Fruit fly (Drosophila melanogaster): ENCODE data around the gene cass.

The cass gene

DNA sequence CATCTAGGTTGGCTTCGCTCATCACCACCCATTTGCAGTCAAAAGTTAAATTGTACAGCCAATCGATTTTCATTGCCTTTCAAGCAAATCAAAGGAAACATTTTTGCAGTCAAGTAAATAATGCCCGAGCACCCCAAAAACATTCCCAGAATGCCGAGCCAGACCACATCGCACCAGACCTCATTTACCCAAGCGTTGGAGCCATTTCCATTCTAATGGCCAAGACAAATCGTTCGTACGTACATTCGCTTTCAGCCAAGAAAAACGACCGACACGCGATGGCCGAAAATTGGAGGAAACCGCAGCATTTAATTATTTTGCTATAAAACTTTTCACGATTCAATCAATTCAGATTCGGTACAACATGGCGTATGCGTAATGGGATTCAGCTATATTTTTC, 52.7 kb downstream of the cass start:
- TF ChIP-seq kay (GFP tag; ENCODE audit: borderline replicate concordance) (no peak), Clk (GFP tag; optimal IDR thresholded peaks at IDR 0.05) (no peak), CG12768 (GFP tag; optimal IDR thresholded peaks at IDR 0.05) (no peak), ovo (GFP tag; optimal IDR thresholded peaks at IDR 0.05) (no peak), cic (GFP tag; optimal IDR thresholded peaks at IDR 0.05) (no peak), CG5204 (GFP tag; optimal IDR thresholded peaks at IDR 0.05) (no peak), Crg-1 (GFP tag; optimal IDR thresholded peaks at IDR 0.05) (no peak), CG11617 (GFP tag; optimal IDR thresholded peaks at IDR 0.05) (no peak), toe (GFP tag; optimal IDR thresholded peaks at IDR 0.05) (no peak), bab1 (GFP tag; optimal IDR thresholded peaks at IDR 0.05) (no peak), pad (GFP tag; optimal IDR thresholded peaks at IDR 0.05) (no peak), CG7101 (tag; optimal IDR thresholded peaks at IDR 0.05) (no peak), cnc (optimal IDR thresholded peaks at IDR 0.05) (no peak), tj (GFP tag; optimal IDR thresholded peaks at IDR 0.05) (no peak), Hr96 (GFP tag; optimal IDR thresholded peaks at IDR 0.05) (no peak), CG1620 (GFP tag; optimal IDR thresholded peaks at IDR 0.05) (no peak), CG7045 (GFP tag; optimal IDR thresholded peaks at IDR 0.05) (no peak), CG33017 (tag; optimal IDR thresholded peaks at IDR 0.05) (no peak), CG14711 (tag; optimal IDR thresholded peaks at IDR 0.05) (no peak), Mnt (GFP tag; optimal IDR thresholded peaks at IDR 0.05) (no peak)
